Fruit fly (Drosophila melanogaster): Measurements from ENCODE around the gene CG18088.

CG18088 gene

DNA sequence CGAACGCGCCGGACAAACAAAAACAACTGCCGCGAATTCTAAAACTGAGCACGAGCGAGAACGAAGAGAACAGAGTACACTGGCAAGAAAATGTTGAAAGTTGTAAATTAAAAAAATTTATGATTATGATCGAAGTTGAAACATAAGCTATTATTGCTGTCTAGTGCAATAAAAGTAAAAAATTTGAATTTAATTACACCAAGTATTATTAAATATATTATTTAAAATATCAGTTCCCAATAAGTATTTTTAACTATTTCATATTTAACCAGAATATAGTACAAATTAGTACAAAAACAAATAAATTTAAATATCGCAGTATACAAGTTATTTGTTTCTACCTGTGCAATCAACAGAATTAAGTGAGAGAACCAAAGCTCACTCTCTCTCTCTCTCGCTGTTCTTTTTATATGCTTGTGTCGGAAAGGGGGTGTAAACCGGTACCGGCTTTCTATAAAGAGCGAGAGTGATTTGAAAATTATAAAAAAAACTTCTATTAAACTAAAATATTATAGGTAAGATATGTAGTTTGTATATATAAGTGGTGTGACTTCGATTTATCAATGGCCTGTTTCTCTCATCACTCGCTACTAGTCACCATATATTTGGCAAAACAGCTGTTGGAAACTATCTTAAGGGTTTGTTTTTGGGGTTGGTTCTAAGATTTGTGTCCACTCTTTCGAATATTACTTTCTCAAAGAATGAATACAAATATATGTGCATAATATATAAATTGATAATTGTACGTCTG is 16.0 kb upstream of the CG18088 start, which contains the start of gene C1GalTA (continued):
- peak; percentile 26 for TF ChIP-seq CG10565 (GFP tag; optimal IDR thresholded peaks at IDR 0.05)
- TF ChIP-seq salm (tag; optimal IDR thresholded peaks at IDR 0.05), result peak; percentile 98
- no peak for TF ChIP-seq fu2 (GFP tag; optimal IDR thresholded peaks at IDR 0.05)
- no peak for TF ChIP-seq CkIIα-i1 (GFP tag; IDR thresholded peaks at IDR 0.05)
- peak; percentile 79 for TF ChIP-seq CG14050 (GFP tag; IDR thresholded peaks at IDR 0.05)
- TF ChIP-seq fd64A (GFP tag; optimal IDR thresholded peaks at IDR 0.05), result peak; percentile 65
- TF ChIP-seq nmo (GFP tag; optimal IDR thresholded peaks at IDR 0.05), result peak; percentile 100
- TF ChIP-seq lmd (GFP tag; IDR thresholded peaks at IDR 0.05), result peak; percentile 97
- TF ChIP-seq CG4854 (GFP tag; optimal IDR thresholded peaks at IDR 0.05), result peak; percentile 49
- TF ChIP-seq Dll (GFP tag; IDR thresholded peaks at IDR 0.05; ENCODE audit: partially characterized antibody), result no peak
- peak; percentile 100 for TF ChIP-seq gem (tag; optimal IDR thresholded peaks at IDR 0.05)
- peak; percentile 94 for TF ChIP-seq CG9817 (tag; optimal IDR thresholded peaks at IDR 0.05)
- TF ChIP-seq CG12391 (tag; optimal IDR thresholded peaks at IDR 0.05), result peak; percentile 100
- TF ChIP-seq MESR4 (GFP tag; optimal IDR thresholded peaks at IDR 0.05), result peak; percentile 11
- TF ChIP-seq CG6175 (GFP tag; IDR thresholded peaks at IDR 0.05), result peak; percentile 80
- peak; percentile 97 for TF ChIP-seq Drgx (GFP tag; IDR thresholded peaks at IDR 0.05)
- TF ChIP-seq Xbp1 (GFP tag; optimal IDR thresholded peaks at IDR 0.05), result peak; percentile 89
- peak; percentile 97 for TF ChIP-seq Dek (tag; optimal IDR thresholded peaks at IDR 0.05)
- TF ChIP-seq az2 (GFP tag; optimal IDR thresholded peaks at IDR 0.05), result peak; percentile 94
- TF ChIP-seq CG9437 (GFP tag; optimal IDR thresholded peaks at IDR 0.05), result peak; percentile 97
- peak; percentile 98 for TF ChIP-seq twi (tag; optimal IDR thresholded peaks at IDR 0.05)
- TF ChIP-seq HLHmδ (GFP tag; optimal IDR thresholded peaks at IDR 0.05), result no peak
- peak; percentile 75 for TF ChIP-seq CG4707 (GFP tag; optimal IDR thresholded peaks at IDR 0.05)
- no peak for TF ChIP-seq Scr (GFP tag; IDR thresholded peaks at IDR 0.05; ENCODE audit: partially characterized antibody)
- TF ChIP-seq CG17328 (GFP tag; IDR thresholded peaks at IDR 0.05), result peak; percentile 96
- TF ChIP-seq CG2120 (GFP tag; optimal IDR thresholded peaks at IDR 0.05), result peak; percentile 89
- TF ChIP-seq CG3065 (GFP tag; optimal IDR thresholded peaks at IDR 0.05), result peak; percentile 87
- TF ChIP-seq CG3281 (GFP tag; optimal IDR thresholded peaks at IDR 0.05), result peak; percentile 98
- TF ChIP-seq rib (GFP tag; IDR thresholded peaks at IDR 0.05), result peak; percentile 93
- TF ChIP-seq CG34422 (GFP tag; IDR thresholded peaks at IDR 0.05), result peak; percentile 96
- TF ChIP-seq CG15011 (GFP tag; optimal IDR thresholded peaks at IDR 0.05), result peak; percentile 97
- no peak for TF ChIP-seq dan (GFP tag; IDR thresholded peaks at IDR 0.05)
- peak; percentile 96 for TF ChIP-seq sim (GFP tag; IDR thresholded peaks at IDR 0.05)
- TF ChIP-seq Rx (GFP tag; IDR thresholded peaks at IDR 0.05), result peak; percentile 78
- peak; percentile 56 for TF ChIP-seq mam (GFP tag; optimal IDR thresholded peaks at IDR 0.05)
- TF ChIP-seq slou (GFP tag; optimal IDR thresholded peaks at IDR 0.05), result peak; percentile 94
- peak; percentile 93 for TF ChIP-seq exex (tag; optimal IDR thresholded peaks at IDR 0.05)
- peak; percentile 94 for TF ChIP-seq CG16815 (GFP tag; optimal IDR thresholded peaks at IDR 0.05)
- TF ChIP-seq CG17912 (GFP tag; optimal IDR thresholded peaks at IDR 0.05), result peak; percentile 61
- peak; percentile 90 for TF ChIP-seq wor (GFP tag; IDR thresholded peaks at IDR 0.05)
- peak; percentile 84 for TF ChIP-seq CG6272 (GFP tag; IDR thresholded peaks at IDR 0.05)
- peak; percentile 96 for TF ChIP-seq CG3407 (GFP tag; optimal IDR thresholded peaks at IDR 0.05)
- TF ChIP-seq BEAF-32 (GFP tag; optimal IDR thresholded peaks at IDR 0.05), result no peak
- peak; percentile 80 for TF ChIP-seq CG12071 (GFP tag; optimal IDR thresholded peaks at IDR 0.05)
- peak; percentile 53 for TF ChIP-seq pnt (GFP tag; optimal IDR thresholded peaks at IDR 0.05)
- TF ChIP-seq CG3163 (GFP tag; optimal IDR thresholded peaks at IDR 0.05), result peak; percentile 23
- peak; percentile 98 for TF ChIP-seq CG6689 (GFP tag; IDR thresholded peaks at IDR 0.05)
- TF ChIP-seq dati (GFP tag; IDR thresholded peaks at IDR 0.05), result peak; percentile 64; the same call in 1 of the 2 replicates
- TF ChIP-seq bigmax (GFP tag; optimal IDR thresholded peaks at IDR 0.05), result no peak
- peak; percentile 35 for TF ChIP-seq CG15073 (GFP tag; optimal IDR thresholded peaks at IDR 0.05)

Measured in whole organism, embryonic.